Fruit fly (Drosophila melanogaster): Measurements from ENCODE around the gene Moe.

Moe gene

DNA sequence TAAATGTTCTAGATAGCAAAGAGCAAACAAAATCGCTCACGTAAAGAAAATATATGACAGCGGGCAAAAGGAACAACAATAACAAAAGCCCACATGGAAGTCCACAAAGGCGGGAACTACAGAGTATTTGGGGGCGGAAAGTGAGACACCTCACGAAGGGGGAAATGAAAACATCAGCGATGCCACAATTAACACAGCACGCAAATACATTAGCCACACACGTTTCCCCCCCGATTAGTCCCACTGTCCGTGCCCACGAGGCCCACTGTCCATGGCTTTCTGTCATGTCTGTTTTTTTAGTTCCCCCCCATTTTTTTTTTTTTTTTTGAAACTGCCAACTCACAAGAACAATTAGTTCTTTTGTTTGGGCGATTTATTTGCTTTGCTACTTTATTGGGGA lies 14.2 kb downstream of the Moe start:
- TF ChIP-seq CG12605 (GFP tag; IDR thresholded peaks at IDR 0.05) (no peak), CG4496 (GFP tag; IDR thresholded peaks at IDR 0.05) (no peak), D1 (tag; optimal IDR thresholded peaks at IDR 0.05) (no peak), CG14655 (GFP tag; optimal IDR thresholded peaks at IDR 0.05) (no peak)

- TF ChIP-seq Snoo (tag; optimal IDR thresholded peaks at IDR 0.05) (no peak), CG15710 (tag; optimal IDR thresholded peaks at IDR 0.05) (no peak), CG12605 (GFP tag; IDR thresholded peaks at IDR 0.05) (no peak), EcR (GFP tag; optimal IDR thresholded peaks at IDR 0.05) (no peak), D1 (tag; optimal IDR thresholded peaks at IDR 0.05) (no peak), CG8301 (tag; optimal IDR thresholded peaks at IDR 0.05) (no peak), CG9948 (tag; optimal IDR thresholded peaks at IDR 0.05) (no peak), fd96Ca (GFP tag; IDR thresholded peaks at IDR 0.05) (no peak), Ets98B (GFP tag; IDR thresholded peaks at IDR 0.05) (no peak), Pif1B (GFP tag; optimal IDR thresholded peaks at IDR 0.05) (no peak), CG14655 (GFP tag; optimal IDR thresholded peaks at IDR 0.05) (no peak)
Observed at dm6 chrX:8883388-8883787, 14.7 kb downstream of the Moe start.

DNA sequence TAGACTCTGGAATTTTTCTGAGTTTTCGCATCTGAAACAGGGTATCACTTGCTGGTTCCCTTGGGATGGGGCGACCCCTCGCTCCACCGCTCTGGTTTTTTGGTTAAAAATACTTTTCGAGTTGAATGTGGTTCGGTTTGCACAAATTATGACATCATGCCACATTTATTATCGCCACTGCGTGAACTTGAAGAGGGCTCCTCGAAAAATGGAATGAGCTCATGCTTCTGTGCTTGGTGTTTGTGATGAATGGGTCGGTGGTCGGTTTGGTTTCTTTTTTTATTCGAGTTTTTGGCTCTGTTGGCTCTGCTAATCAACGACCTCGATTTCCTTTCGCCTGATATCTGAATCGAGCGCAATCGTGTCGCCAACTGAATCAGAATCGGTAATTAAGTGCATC lies 16.4 kb downstream of the Moe start:
- no peak for TF ChIP-seq CG12605 (GFP tag; IDR thresholded peaks at IDR 0.05)
- TF ChIP-seq rn (GFP tag; IDR thresholded peaks at IDR 0.05) = no peak
- TF ChIP-seq fd96Ca (GFP tag; IDR thresholded peaks at IDR 0.05) = no peak

- no peak for TF ChIP-seq gl (tag; optimal IDR thresholded peaks at IDR 0.05)
- peak; percentile 83 for TF ChIP-seq Ets98B (GFP tag; IDR thresholded peaks at IDR 0.05)
- no peak for TF ChIP-seq CG14655 (GFP tag; optimal IDR thresholded peaks at IDR 0.05)
- peak; percentile 69 for TF ChIP-seq CG8301 (tag; optimal IDR thresholded peaks at IDR 0.05)
- TF ChIP-seq CG15710 (tag; optimal IDR thresholded peaks at IDR 0.05) = peak; percentile 58
- peak; percentile 42; the same call in 1 of the 2 replicates for TF ChIP-seq CG10348 (GFP tag; IDR thresholded peaks at IDR 0.05)
- TF ChIP-seq CG12605 (GFP tag; IDR thresholded peaks at IDR 0.05) = peak; percentile 81
- peak; percentile 49 for TF ChIP-seq Pif1B (GFP tag; optimal IDR thresholded peaks at IDR 0.05)
- peak; percentile 53; the same call in 1 of the 2 replicates for TF ChIP-seq rn (GFP tag; IDR thresholded peaks at IDR 0.05)
- peak; percentile 53 for TF ChIP-seq CG17806 (tag; optimal IDR thresholded peaks at IDR 0.05)
- TF ChIP-seq CG8159 (tag; optimal IDR thresholded peaks at IDR 0.05) = peak; percentile 57
- TF ChIP-seq CG34367 (tag; optimal IDR thresholded peaks at IDR 0.05) = peak; percentile 32
- TF ChIP-seq fd96Ca (GFP tag; IDR thresholded peaks at IDR 0.05) = peak; percentile 79
- peak; percentile 30 for TF ChIP-seq Pif1A (GFP tag; optimal IDR thresholded peaks at IDR 0.05)
- peak; percentile 89 for TF ChIP-seq CG4496 (GFP tag; IDR thresholded peaks at IDR 0.05)
- no peak for TF ChIP-seq CG13204 (GFP tag; optimal IDR thresholded peaks at IDR 0.05)
- no peak for TF ChIP-seq D1 (tag; optimal IDR thresholded peaks at IDR 0.05)
- no peak for TF ChIP-seq EcR (GFP tag; optimal IDR thresholded peaks at IDR 0.05)
- peak; percentile 61 for TF ChIP-seq CG9948 (tag; optimal IDR thresholded peaks at IDR 0.05)
- peak; percentile 32 for TF ChIP-seq Snoo (tag; optimal IDR thresholded peaks at IDR 0.05)
- TF ChIP-seq CG32121 (GFP tag; IDR thresholded peaks at IDR 0.05) = peak; percentile 88
Observed at dm6 chrX:8878967-8879554, 19.1 kb downstream of the Moe start.

- TF ChIP-seq fd96Ca (GFP tag; IDR thresholded peaks at IDR 0.05) (no peak), D1 (tag; optimal IDR thresholded peaks at IDR 0.05) (no peak), Pif1B (GFP tag; optimal IDR thresholded peaks at IDR 0.05) (no peak), CG13204 (GFP tag; optimal IDR thresholded peaks at IDR 0.05) (peak; percentile 5)
Observed at dm6 chrX:8867481-8867880, 30.7 kb downstream of the Moe start.

DNA sequence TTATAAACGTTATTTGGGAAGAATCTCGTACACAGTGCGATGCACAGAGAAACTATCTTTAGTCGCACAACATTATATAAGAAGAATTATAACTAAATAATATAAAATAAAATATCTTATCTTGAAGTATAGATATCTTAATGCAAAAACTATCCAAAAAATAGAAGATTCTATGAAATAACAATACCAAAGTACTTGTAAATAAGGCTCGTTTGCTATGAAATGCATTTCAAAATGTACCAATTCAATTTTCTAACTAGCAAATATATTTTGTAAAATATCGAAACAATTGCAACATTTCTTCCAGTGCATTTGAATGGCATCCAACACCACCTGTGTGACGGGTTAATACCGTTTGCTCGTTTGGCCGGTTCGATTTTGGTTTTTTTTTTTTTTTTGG lies 31.9 kb downstream of the Moe start:
- TF ChIP-seq CG13204 (GFP tag; optimal IDR thresholded peaks at IDR 0.05) (no peak), CG32121 (GFP tag; IDR thresholded peaks at IDR 0.05) (no peak), Pif1A (GFP tag; optimal IDR thresholded peaks at IDR 0.05) (no peak), CG15710 (tag; optimal IDR thresholded peaks at IDR 0.05) (peak; percentile 23), CG9948 (tag; optimal IDR thresholded peaks at IDR 0.05) (peak; percentile 33), Snoo (tag; optimal IDR thresholded peaks at IDR 0.05) (peak; percentile 47), Ets98B (GFP tag; IDR thresholded peaks at IDR 0.05) (no peak; the same call in 1 of the 2 replicates), EcR (GFP tag; optimal IDR thresholded peaks at IDR 0.05) (no peak), fd96Ca (GFP tag; IDR thresholded peaks at IDR 0.05) (no peak), CG17806 (tag; optimal IDR thresholded peaks at IDR 0.05) (peak; percentile 16), rn (GFP tag; IDR thresholded peaks at IDR 0.05) (no peak), CG8159 (tag; optimal IDR thresholded peaks at IDR 0.05) (peak; percentile 44)
